Worm (Caenorhabditis elegans): ENCODE data around the gene pkc-1.

Gene pkc-1

DNA sequence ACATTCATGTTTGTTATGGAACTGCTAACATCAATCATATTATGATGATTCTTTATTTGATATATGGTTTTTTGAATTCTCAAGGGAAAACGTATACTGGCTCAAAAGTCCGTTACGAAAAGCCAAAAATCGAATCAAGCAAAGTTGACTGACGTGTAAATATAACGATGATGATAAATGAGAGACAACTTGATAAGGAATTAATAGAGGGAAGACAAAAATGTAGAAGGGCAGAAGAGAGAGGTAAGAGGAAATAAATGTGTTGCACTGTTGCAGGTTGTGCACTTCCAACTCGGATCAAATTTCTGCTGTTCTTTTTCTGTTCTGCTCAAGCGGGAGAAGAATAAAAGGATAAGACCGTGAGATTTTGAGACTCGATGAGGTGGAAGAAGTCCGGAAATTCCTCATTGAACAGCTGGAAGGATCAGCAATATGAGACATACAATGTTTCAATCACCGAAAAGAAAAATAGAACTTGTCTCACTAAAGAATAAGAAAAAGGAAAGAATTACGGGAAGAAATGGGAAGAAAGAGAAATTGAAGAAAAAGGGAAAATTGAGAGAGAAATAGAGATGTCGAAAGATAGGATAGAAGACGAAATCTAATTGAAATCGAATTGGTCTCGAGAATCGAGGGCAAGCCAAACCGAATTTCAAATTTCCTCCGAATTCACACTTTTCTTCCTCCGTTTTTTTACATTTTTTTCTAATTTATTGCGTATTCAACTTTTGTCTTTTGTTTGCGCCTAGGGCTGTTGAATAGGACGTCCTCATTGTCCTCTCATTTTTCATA, 45.7 kb downstream of the pkc-1 start:
- TF ChIP-seq T22C8.4 (GFP tag; IDR thresholded peaks at IDR 0.05) (no peak), ref-1 (GFP tag; conservative IDR thresholded peaks at IDR 0.05) (no peak), ztf-29 (GFP tag; IDR thresholded peaks at IDR 0.05) (no peak), klf-2 (GFP tag; conservative IDR thresholded peaks at IDR 0.05) (no peak), cog-1 (tag; optimal IDR thresholded peaks at IDR 0.05) (no peak), tab-1 (GFP tag; IDR thresholded peaks at IDR 0.05) (no peak)

DNA sequence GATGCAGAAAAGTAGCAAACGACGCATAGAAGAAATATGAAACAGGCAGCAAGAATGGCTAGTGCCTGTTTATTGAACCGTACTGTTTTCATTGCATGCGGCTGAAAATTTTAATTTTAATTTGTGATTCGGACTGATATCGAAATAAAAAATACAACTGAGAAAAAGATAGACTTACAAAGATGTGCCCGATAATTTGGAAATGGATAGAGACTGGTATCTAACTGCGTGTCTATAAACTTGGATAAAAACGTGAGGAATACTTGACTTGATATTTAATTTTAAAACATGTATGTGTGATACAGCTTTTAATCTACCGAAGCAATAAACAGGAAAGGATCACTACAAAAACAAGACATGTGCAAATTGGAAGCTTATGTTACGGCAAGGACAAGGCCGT, 46.6 kb downstream of the pkc-1 start, which contains the start of gene mans-2:
Gene mans-2 (minus strand): TSS at position 101 of the 400 bp plus-strand sequence.
- TF ChIP-seq cog-1 (tag; optimal IDR thresholded peaks at IDR 0.05): no peak
- no peak for TF ChIP-seq ztf-23 (GFP tag; IDR thresholded peaks at IDR 0.05)
- TF ChIP-seq ref-1 (GFP tag; conservative IDR thresholded peaks at IDR 0.05): no peak
- TF ChIP-seq med-1 (GFP tag; optimal IDR thresholded peaks at IDR 0.05; ENCODE audit: insufficient read depth): no peak
- TF ChIP-seq flt-1 (GFP tag; IDR thresholded peaks at IDR 0.05): no peak
- no peak for TF ChIP-seq klf-2 (GFP tag; conservative IDR thresholded peaks at IDR 0.05)

DNA sequence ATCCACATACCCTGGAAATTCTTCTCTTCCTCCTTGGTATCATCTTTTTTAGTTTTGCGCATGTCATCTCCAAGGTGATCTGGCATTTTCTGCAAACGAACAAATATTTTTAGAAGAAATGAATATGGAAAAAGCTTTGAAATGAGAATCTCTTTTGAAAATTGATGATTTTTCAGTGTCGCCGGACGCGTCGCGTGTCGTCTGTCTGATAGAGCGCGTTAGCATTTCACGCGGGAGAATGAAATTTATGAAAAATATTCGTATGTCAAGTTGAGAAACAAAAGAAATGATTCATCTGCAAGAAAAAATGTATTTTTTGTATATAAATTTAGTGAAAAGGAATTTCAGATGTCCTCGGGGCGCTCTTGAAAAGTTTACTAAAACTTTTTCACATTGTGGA, 49.7 kb downstream of the pkc-1 start, which contains the start of gene rpt-1:
Gene rpt-1 (minus strand): TSS at position 89 of the 400 bp plus-strand sequence.
- TF ChIP-seq flt-1 (GFP tag; IDR thresholded peaks at IDR 0.05) (0 out of 2 replicates have a peak, but pooled peaks have one; percentile 26), klf-2 (GFP tag; conservative IDR thresholded peaks at IDR 0.05) (no peak), T22C8.4 (GFP tag; IDR thresholded peaks at IDR 0.05) (no peak), ztf-29 (GFP tag; IDR thresholded peaks at IDR 0.05) (no peak), ztf-23 (GFP tag; IDR thresholded peaks at IDR 0.05) (no peak)

DNA sequence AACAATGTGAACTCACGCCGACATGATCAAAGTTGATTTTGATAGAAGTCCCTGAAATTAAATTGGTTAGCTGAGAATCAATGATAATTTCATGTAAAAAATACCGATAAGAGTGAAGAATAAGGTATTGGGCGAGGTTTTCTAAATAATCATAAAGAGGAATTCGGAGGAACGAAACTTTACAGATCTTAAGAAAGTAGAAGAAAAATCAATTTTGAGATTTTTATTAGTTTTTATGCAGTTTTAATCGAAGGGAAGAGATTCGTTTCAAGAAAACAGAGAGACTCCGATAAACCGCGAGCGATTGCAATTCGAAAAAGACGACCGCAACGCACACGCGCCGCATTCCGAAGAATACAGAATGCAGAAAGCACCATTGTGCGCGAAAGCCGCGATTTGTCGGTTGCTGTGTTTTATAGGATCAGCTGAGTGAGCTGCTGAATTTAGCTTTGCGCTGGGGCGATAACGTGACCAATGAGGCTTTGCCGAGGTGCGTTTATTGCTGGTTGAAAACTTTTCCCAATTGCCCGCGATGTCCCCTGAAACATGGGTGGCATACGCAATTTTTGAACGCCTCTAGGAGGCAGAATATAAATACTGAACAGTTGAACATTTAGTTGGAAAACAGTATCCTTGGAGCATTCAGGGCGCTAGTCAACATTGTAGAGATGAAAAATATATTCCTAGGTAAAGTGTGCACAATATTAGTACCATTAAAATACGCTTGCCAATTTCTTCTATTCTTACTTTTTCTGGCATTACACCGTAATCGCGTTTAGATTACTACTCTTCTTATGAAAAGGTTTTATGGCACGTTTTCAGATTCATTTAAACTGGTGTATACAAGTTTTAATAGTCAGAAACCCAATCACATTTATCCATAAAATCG, 52.0 kb downstream of the pkc-1 start, which contains the start of gene snr-4:
Gene snr-4 (minus strand): TSS at position 51 of the 889 bp plus-strand sequence.
- TF ChIP-seq ztf-23 (GFP tag; IDR thresholded peaks at IDR 0.05) (peak; percentile 75; the same call in 1 of the 2 replicates), ref-1 (GFP tag; conservative IDR thresholded peaks at IDR 0.05) (peak; percentile 41; the same call in 1 of the 2 replicates), med-1 (GFP tag; optimal IDR thresholded peaks at IDR 0.05; ENCODE audit: insufficient read depth) (no peak), T22C8.4 (GFP tag; IDR thresholded peaks at IDR 0.05) (no peak), flt-1 (GFP tag; IDR thresholded peaks at IDR 0.05) (peak; percentile 87), cog-1 (tag; optimal IDR thresholded peaks at IDR 0.05) (peak; percentile 28), klf-2 (GFP tag; conservative IDR thresholded peaks at IDR 0.05) (no peak), tab-1 (GFP tag; IDR thresholded peaks at IDR 0.05) (0 out of 2 replicates have a peak, but pooled peaks have one; percentile 72), ztf-29 (GFP tag; IDR thresholded peaks at IDR 0.05) (peak; percentile 94)

DNA sequence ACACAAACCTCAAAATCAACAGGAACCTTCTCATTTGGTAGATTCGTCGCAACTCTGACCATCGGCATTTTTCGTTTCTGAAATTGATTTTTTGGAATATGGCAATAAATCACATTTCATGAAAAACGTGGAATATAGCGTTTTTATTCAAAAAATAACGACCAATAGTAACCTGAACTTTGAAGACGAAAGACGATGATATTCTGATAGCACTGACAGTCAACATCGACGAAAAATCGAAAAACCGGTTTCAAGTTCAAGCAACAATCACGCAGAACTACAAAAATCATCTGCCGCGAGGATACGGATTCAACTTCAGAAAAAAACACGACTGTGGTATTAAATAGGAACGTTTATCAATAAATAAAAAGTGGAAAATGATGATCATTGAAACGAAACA, 53.8 kb downstream of the pkc-1 start, which contains the start of gene mif-2:
Gene mif-2 (minus strand): TSS at position 281 of the 400 bp plus-strand sequence.
- no peak for TF ChIP-seq tab-1 (GFP tag; IDR thresholded peaks at IDR 0.05)
- no peak for TF ChIP-seq T22C8.4 (GFP tag; IDR thresholded peaks at IDR 0.05)
- TF ChIP-seq ztf-23 (GFP tag; IDR thresholded peaks at IDR 0.05): no peak
- no peak for TF ChIP-seq klf-2 (GFP tag; conservative IDR thresholded peaks at IDR 0.05)
- no peak for TF ChIP-seq ref-1 (GFP tag; conservative IDR thresholded peaks at IDR 0.05)
- TF ChIP-seq med-1 (GFP tag; optimal IDR thresholded peaks at IDR 0.05; ENCODE audit: insufficient read depth): no peak
- no peak for TF ChIP-seq ztf-29 (GFP tag; IDR thresholded peaks at IDR 0.05)
- no peak for TF ChIP-seq flt-1 (GFP tag; IDR thresholded peaks at IDR 0.05)
- no peak for TF ChIP-seq cog-1 (tag; optimal IDR thresholded peaks at IDR 0.05)

DNA sequence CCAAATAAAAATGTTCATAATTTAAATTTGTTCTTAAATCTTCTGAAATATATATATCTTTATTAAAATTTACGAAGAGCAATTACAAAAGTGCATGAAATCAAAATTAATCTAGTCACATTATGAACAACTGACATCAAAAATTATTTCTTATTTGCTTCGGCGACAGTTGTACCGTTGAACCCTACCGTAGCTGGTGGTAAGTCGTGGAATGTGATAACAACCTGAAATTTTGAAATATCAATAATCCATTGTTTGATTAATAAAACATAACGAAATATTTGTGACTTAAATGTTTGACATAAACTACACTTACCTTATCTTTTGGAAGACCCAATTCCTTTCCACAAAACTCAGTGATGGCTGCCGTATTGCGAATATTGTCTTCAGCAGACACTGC, 55.2 kb downstream of the pkc-1 start:
- TF ChIP-seq tab-1 (GFP tag; IDR thresholded peaks at IDR 0.05) (no peak), klf-2 (GFP tag; conservative IDR thresholded peaks at IDR 0.05) (no peak), flt-1 (GFP tag; IDR thresholded peaks at IDR 0.05) (no peak), T22C8.4 (GFP tag; IDR thresholded peaks at IDR 0.05) (no peak), med-1 (GFP tag; optimal IDR thresholded peaks at IDR 0.05; ENCODE audit: insufficient read depth) (no peak), ref-1 (GFP tag; conservative IDR thresholded peaks at IDR 0.05) (no peak), ztf-23 (GFP tag; IDR thresholded peaks at IDR 0.05) (no peak), ztf-29 (GFP tag; IDR thresholded peaks at IDR 0.05) (no peak)

DNA sequence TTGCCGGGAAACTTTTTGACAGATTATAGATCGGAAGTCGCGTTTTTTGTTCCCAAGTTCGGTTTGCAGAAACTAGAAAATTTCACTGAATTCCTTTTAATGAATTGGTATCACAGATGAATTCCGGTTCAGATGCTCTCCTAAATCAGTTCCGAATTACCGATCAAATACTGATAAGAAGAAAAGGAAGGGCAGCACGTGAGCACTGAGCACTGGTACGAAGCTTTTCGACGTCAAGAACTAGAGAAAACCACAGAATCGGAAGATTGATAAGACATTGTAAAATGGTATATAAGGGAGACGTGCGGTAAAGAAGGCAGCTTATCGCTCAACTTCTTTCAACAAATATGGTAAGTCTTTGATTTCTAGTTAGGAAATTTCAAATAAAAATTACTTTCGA, 56.7 kb downstream of the pkc-1 start, which contains the start of gene cpr-1:
Gene cpr-1 (plus strand): TSS at position 319 of the 400 bp plus-strand sequence.
- TF ChIP-seq ztf-23 (GFP tag; IDR thresholded peaks at IDR 0.05): no peak
- TF ChIP-seq med-1 (GFP tag; optimal IDR thresholded peaks at IDR 0.05; ENCODE audit: insufficient read depth): no peak
- no peak for TF ChIP-seq ref-1 (GFP tag; conservative IDR thresholded peaks at IDR 0.05)
- TF ChIP-seq T22C8.4 (GFP tag; IDR thresholded peaks at IDR 0.05): no peak

DNA sequence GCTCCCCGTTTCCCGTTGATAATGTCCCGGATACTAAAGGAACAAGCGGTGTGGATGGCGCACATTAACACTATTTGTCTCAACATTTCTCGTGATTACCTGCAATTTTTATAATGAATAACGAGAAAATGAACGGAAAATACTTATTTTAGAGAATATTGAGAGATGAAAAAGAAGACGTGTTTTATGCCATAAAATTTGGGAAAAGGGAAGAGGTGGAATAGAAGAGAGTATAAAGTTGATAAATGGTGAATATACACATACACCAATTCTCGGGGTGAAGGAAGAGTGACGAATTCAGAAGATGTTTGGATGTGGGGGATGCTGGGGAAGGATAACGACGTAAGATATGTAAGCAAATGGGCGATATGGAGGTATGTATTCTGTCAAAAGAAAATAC, 67.2 kb downstream of the pkc-1 start, which contains the start of gene F58H1.7:
Gene F58H1.7 (minus strand): TSS at position 101 of the 400 bp plus-strand sequence.
- TF ChIP-seq cog-1 (tag; optimal IDR thresholded peaks at IDR 0.05) (no peak), ztf-29 (GFP tag; IDR thresholded peaks at IDR 0.05) (no peak), tab-1 (GFP tag; IDR thresholded peaks at IDR 0.05) (no peak), ref-1 (GFP tag; conservative IDR thresholded peaks at IDR 0.05) (no peak), klf-2 (GFP tag; conservative IDR thresholded peaks at IDR 0.05) (no peak)

Data from whole organism, midembryonic.